Worm (Caenorhabditis elegans) whole organism, L3 larva: Measurements from ENCODE around the gene clec-263.

Experiments used
- R02D3.7 ChIP-seq: fragments of 150-350 bp; optimal IDR thresholded peaks from 2 replicates; lab custom pipeline; 2014; ENCODE audit warnings: missing biosample characterization, missing genetic modification characterization
- ZK546.5 ChIP-seq: sonication (generic microtip); optimal IDR thresholded peaks from 2 replicates; lab custom pipeline; 2017; ENCODE audit warnings: missing biosample characterization, missing genetic modification characterization
- aly-2 ChIP-seq: fragments of 150-350 bp; optimal IDR thresholded peaks from 2 replicates; lab custom pipeline; 2014; ENCODE audit warnings: missing biosample characterization, missing genetic modification characterization
- ceh-16 ChIP-seq: sonication (generic microtip); optimal IDR thresholded peaks from 2 replicates; lab custom pipeline; 2017; ENCODE audit warnings: missing biosample characterization, missing genetic modification characterization
- ceh-28 ChIP-seq: fragments of 150-350 bp; optimal IDR thresholded peaks from 2 replicates; lab custom pipeline; 2014; ENCODE audit warnings: missing biosample characterization, missing genetic modification reagents, missing genetic modification characterization
- ceh-82 ChIP-seq: fragments of 150-350 bp; optimal IDR thresholded peaks from 2 replicates; lab custom pipeline; 2014; ENCODE audit warnings: missing biosample characterization, missing genetic modification characterization
- egl-27 ChIP-seq: sonication (generic microtip); optimal IDR thresholded peaks from 4 replicates; lab custom pipeline; 2017; ENCODE audit warnings: missing biosample characterization, missing genetic modification reagents, missing genetic modification characterization
- egl-5 ChIP-seq: fragments of 150-350 bp; optimal IDR thresholded peaks from 2 replicates; lab custom pipeline; 2017; ENCODE audit warnings: missing biosample characterization, missing genetic modification reagents, missing genetic modification characterization, inconsistent platforms
- elt-1 ChIP-seq: fragments of 150-350 bp; optimal IDR thresholded peaks from 2 replicates; lab custom pipeline; 2014; ENCODE audit warnings: missing biosample characterization, missing genetic modification characterization
- elt-2 ChIP-seq: sonication (generic microtip); optimal IDR thresholded peaks from 2 replicates; lab custom pipeline; 2016; ENCODE audit warnings: missing genetic modification reagents, mild to moderate bottlenecking, missing genetic modification characterization, missing compliant biosample characterization
- eor-1 ChIP-seq, 2 experiments: fragments of 150-350 bp; optimal IDR thresholded peaks; 2 replicates each; lab custom pipeline; 2014 to 2018; ENCODE audit warnings: missing biosample characterization in 2 of 2, missing genetic modification characterization in 2 of 2
- fkh-10 ChIP-seq: sonication (generic microtip); optimal IDR thresholded peaks from 2 replicates; lab custom pipeline; 2017; ENCODE audit warnings: missing biosample characterization, missing genetic modification reagents, missing genetic modification characterization
- fkh-2 ChIP-seq: fragments of 150-350 bp; optimal IDR thresholded peaks from 2 replicates; lab custom pipeline; 2014; ENCODE audit warnings: missing biosample characterization, missing genetic modification reagents, missing genetic modification characterization
- jun-1 ChIP-seq: fragments of 150-350 bp; optimal IDR thresholded peaks from 2 replicates; lab custom pipeline; 2014; ENCODE audit warnings: missing biosample characterization, missing genetic modification reagents, missing genetic modification characterization
- lin-15B ChIP-seq: fragments of 150-350 bp; optimal IDR thresholded peaks from 2 replicates; lab custom pipeline; 2014; ENCODE audit warnings: missing biosample characterization, missing genetic modification characterization
- lin-39 ChIP-seq: fragments of 150-350 bp; optimal IDR thresholded peaks from 2 replicates; lab custom pipeline; 2018; ENCODE audit warnings: missing biosample characterization, missing genetic modification reagents, missing genetic modification characterization
- nhr-23 ChIP-seq: fragments of 150-350 bp; optimal IDR thresholded peaks from 2 replicates; lab custom pipeline; 2014; ENCODE audit warnings: missing biosample characterization, missing genetic modification reagents, missing genetic modification characterization
- nhr-43 ChIP-seq: sonication (generic microtip); optimal IDR thresholded peaks from 2 replicates; lab custom pipeline; 2016; ENCODE audit warnings: mild to moderate bottlenecking, missing genetic modification characterization, missing compliant biosample characterization; ENCODE audit not compliant: poor library complexity, severe bottlenecking
- nhr-67 ChIP-seq: fragments of 150-350 bp; optimal IDR thresholded peaks from 2 replicates; lab custom pipeline; 2014; ENCODE audit warnings: missing biosample characterization, missing genetic modification characterization
- nhr-77 ChIP-seq: fragments of 150-350 bp; optimal IDR thresholded peaks from 2 replicates; lab custom pipeline; 2014; ENCODE audit warnings: missing biosample characterization, missing genetic modification characterization
- pqm-1 ChIP-seq: fragments of 150-350 bp; optimal IDR thresholded peaks from 2 replicates; lab custom pipeline; 2017; ENCODE audit warnings: missing biosample characterization, missing genetic modification characterization, inconsistent platforms
- sea-2 ChIP-seq: fragments of 150-350 bp; sonication (generic microtip); optimal IDR thresholded peaks from 4 replicates; lab custom pipeline; 2014; ENCODE audit warnings: missing biosample characterization, missing genetic modification reagents, missing genetic modification characterization
- skn-1 ChIP-seq: fragments of 150-350 bp; optimal IDR thresholded peaks from 2 replicates; lab custom pipeline; 2014; ENCODE audit warnings: missing biosample characterization, missing genetic modification characterization
- snpc-4 ChIP-seq: fragments of 150-350 bp; optimal IDR thresholded peaks from 2 replicates; lab custom pipeline; 2014; ENCODE audit warnings: missing biosample characterization, missing genetic modification characterization
- tbx-2 ChIP-seq: sonication (generic microtip); optimal IDR thresholded peaks from 2 replicates; lab custom pipeline; 2016; ENCODE audit warnings: mild to moderate bottlenecking, missing genetic modification characterization, missing compliant biosample characterization
- unc-39 ChIP-seq: sonication (generic microtip); optimal IDR thresholded peaks from 4 replicates; lab custom pipeline; 2017; ENCODE audit warnings: missing biosample characterization, missing genetic modification characterization
- unc-62 ChIP-seq: fragments of 150-350 bp; sonication (generic microtip); optimal IDR thresholded peaks from 4 replicates; lab custom pipeline; 2014; ENCODE audit warnings: missing biosample characterization, missing genetic modification reagents, missing genetic modification characterization
- ztf-11 ChIP-seq: fragments of 150-350 bp; optimal IDR thresholded peaks from 2 replicates; lab custom pipeline; 2014; ENCODE audit warnings: missing biosample characterization, missing genetic modification characterization

Gene clec-263

DNA sequence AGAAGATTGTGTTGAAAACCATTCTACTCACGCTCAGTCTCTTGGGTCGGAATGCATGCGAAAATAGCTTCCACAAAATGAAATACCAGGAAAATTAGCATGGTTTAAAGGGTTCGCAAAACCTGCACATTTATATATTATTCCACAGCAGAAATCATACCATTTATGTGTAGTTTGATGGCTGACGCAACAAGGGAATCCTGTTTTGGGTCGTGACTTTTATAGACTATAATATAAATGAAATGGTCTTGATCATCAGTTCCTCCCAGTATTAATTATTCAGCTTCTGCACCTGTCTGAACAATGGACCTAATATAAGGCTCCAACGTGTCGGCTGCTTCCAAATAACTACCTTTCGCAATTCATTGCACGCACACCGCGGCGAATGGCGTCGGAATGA is 48.6 kb downstream of the clec-263 start, which contains the start of gene F46B3.8:
Gene F46B3.8 (minus strand): TSS at position 101 of the 400 bp plus-strand sequence.
- no peak for TF ChIP-seq ceh-28 (tag; lab: Kevin White, UChicago)
- TF ChIP-seq pqm-1 (tag; lab: Kevin White, UChicago): no peak
- no peak for TF ChIP-seq fkh-2
- no peak for TF ChIP-seq lin-15B
- TF ChIP-seq snpc-4 (tag; lab: Kevin White, UChicago): no peak

- TF ChIP-seq unc-62 (GFP tag; lab: Kevin White, UChicago) (no peak), nhr-43 (tag; lab: Kevin White, UChicago) (no peak), lin-39 (no peak), ZK546.5 (tag; lab: Kevin White, UChicago) (no peak), R02D3.7 (no peak), elt-1 (tag; lab: Kevin White, UChicago) (no peak), eor-1 (tag; optimal IDR thresholded peaks at IDR 0.05; lab: Kevin White, UChicago) (no peak), egl-5 (tag; lab: Kevin White, UChicago) (no peak), aly-2 (tag; lab: Kevin White, UChicago) (no peak), ceh-82 (tag; lab: Kevin White, UChicago) (no peak), lin-15B (no peak), fkh-10 (GFP tag; lab: Kevin White, UChicago) (no peak), skn-1 (no peak), ztf-11 (tag; lab: Kevin White, UChicago) (no peak), elt-2 (tag; lab: Kevin White, UChicago) (no peak), sea-2 (GFP tag; lab: Kevin White, UChicago) (no peak), fkh-2 (no peak), nhr-67 (no peak), egl-27 (tag; lab: Kevin White, UChicago) (no peak)
Measured at ce11 chrV:20625260-20625659, 50.8 kb downstream of the clec-263 start.

DNA sequence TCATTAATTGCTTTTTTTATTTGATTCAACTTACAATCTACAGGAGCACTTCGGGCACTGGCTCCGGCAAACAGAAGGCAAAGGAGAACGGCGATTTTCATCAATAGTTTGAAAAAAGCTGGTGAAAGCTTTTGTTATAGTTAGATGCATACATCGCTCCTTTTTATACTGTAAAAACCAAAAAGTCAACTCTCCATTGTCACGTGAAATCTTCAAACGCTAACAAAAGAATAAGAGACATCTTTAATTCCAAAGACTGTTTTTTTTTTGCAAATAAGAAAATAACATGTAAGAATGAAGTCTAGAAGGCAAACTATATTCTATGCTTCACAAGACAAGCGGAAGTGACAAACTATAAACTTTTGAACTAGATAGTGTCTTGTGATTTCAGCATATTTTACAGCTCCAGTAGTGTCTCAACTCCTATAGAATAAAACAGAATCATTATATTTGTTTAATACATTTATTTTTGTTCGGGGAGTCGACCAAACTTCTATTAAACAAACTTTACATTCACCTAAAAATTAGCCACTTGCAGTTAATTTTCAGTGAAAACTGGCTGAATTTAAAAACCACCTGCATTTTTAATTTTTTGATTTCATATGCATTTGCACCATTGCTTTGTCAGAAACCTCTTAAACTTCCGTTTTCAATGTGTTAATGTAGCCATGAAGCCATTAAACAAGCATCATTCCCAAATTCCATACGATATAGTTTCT is 51.8 kb downstream of the clec-263 start, which contains the start of the genes F46B3.9 and srz-18:
Gene F46B3.9 (minus strand): TSS at position 101 of the 719 bp plus-strand sequence.
Gene srz-18 (plus strand): TSS at position 669 of the 719 bp plus-strand sequence.
- TF ChIP-seq ceh-16 (no peak), snpc-4 (tag; lab: Kevin White, UChicago) (no peak), fkh-2 (no peak), nhr-77 (tag; lab: Kevin White, UChicago) (no peak), lin-39 (no peak), aly-2 (tag; lab: Kevin White, UChicago) (no peak), jun-1 (no peak), elt-2 (tag; lab: Kevin White, UChicago) (no peak), ZK546.5 (tag; lab: Kevin White, UChicago) (no peak), elt-1 (tag; lab: Kevin White, UChicago) (no peak), tbx-2 (tag; lab: Kevin White, UChicago) (no peak), unc-39 (tag; lab: Kevin White, UChicago) (no peak), unc-62 (GFP tag; lab: Kevin White, UChicago) (no peak), lin-15B (no peak), nhr-23 (no peak)
